Comparison of ENCODE assay signal across 1 fruit fly cellular context in genomic region chr2L:19998139-19998538, dm6.
TF ChIP-seq lines count a peak whose summit lies in the region.

No protein-coding gene starts in this region.

TF ChIP-seq in whole organism, embryonic, 481 proteins besides CTCF, POLR2A, EP300 and RAD21 (continued from another document and continues in another):
- TF ChIP-seq CG30431 (GFP tag; optimal IDR thresholded peaks at IDR 0.05; lab: Kevin White, UChicago) (no peak), CG7271 (tag; optimal IDR thresholded peaks at IDR 0.05; lab: Kevin White, UChicago) (no peak), CG7839 (tag; optimal IDR thresholded peaks at IDR 0.05; lab: Kevin White, UChicago) (no peak), CG32767 (GFP tag; IDR thresholded peaks at IDR 0.05; lab: Robert Waterston, UW) (no peak), CG17568 (GFP tag; optimal IDR thresholded peaks at IDR 0.05; lab: Kevin White, UChicago) (peak; percentile 15), fru (optimal IDR thresholded peaks at IDR 0.05; lab: Kevin White, UChicago) (no peak), CG1529 (GFP tag; optimal IDR thresholded peaks at IDR 0.05; lab: Kevin White, UChicago) (no peak), HHEX (GFP tag; optimal IDR thresholded peaks at IDR 0.05; lab: Kevin White, UChicago) (no peak), NK7.1 (GFP tag; optimal IDR thresholded peaks at IDR 0.05; lab: Kevin White, UChicago) (no peak), gfzf (GFP tag; optimal IDR thresholded peaks at IDR 0.05; lab: Kevin White, UChicago) (no peak), Dbx (GFP tag; IDR thresholded peaks at IDR 0.05; lab: Robert Waterston, UW) (no peak), CG18262 (tag; optimal IDR thresholded peaks at IDR 0.05; lab: Kevin White, UChicago) (peak; percentile 2), CG14860 (GFP tag; IDR thresholded peaks at IDR 0.05; lab: Robert Waterston, UW; ENCODE audit: partially characterized antibody) (no peak), repo (GFP tag; optimal IDR thresholded peaks at IDR 0.05; lab: Kevin White, UChicago) (no peak), cato (GFP tag; optimal IDR thresholded peaks at IDR 0.05; lab: Kevin White, UChicago; ENCODE audit: borderline replicate concordance) (no peak), CG8944 (GFP tag; optimal IDR thresholded peaks at IDR 0.05; lab: Kevin White, UChicago) (no peak), CG1647 (GFP tag; optimal IDR thresholded peaks at IDR 0.05; lab: Kevin White, UChicago) (no peak), Hr39 (optimal IDR thresholded peaks at IDR 0.05; lab: Kevin White, UChicago) (no peak), NfI (GFP tag; optimal IDR thresholded peaks at IDR 0.05; lab: Kevin White, UChicago) (no peak), mam (GFP tag; optimal IDR thresholded peaks at IDR 0.05; lab: Kevin White, UChicago) (no peak), Doc2 (GFP tag; IDR thresholded peaks at IDR 0.05; lab: Robert Waterston, UW) (no peak), gce (GFP tag; IDR thresholded peaks at IDR 0.05; lab: Robert Waterston, UW) (no peak), CG11560 (tag; IDR thresholded peaks at IDR 0.05; lab: Robert Waterston, UW) (no peak), CG5953 (GFP tag; IDR thresholded peaks at IDR 0.05; lab: Robert Waterston, UW) (no peak), CG14965 (GFP tag; optimal IDR thresholded peaks at IDR 0.05; lab: Kevin White, UChicago; ENCODE audit: borderline replicate concordance) (no peak), oc (tag; optimal IDR thresholded peaks at IDR 0.05; lab: Kevin White, UChicago) (no peak), Atf3 (GFP tag; optimal IDR thresholded peaks at IDR 0.05; lab: Kevin White, UChicago) (no peak), nerfin-1 (tag; optimal IDR thresholded peaks at IDR 0.05; lab: Kevin White, UChicago) (peak; percentile 31), CG2202 (tag; optimal IDR thresholded peaks at IDR 0.05; lab: Kevin White, UChicago) (no peak), psq (GFP tag; optimal IDR thresholded peaks at IDR 0.05; lab: Kevin White, UChicago) (no peak), sob (GFP tag; IDR thresholded peaks at IDR 0.05; lab: Robert Waterston, UW) (no peak), gro (GFP tag; optimal IDR thresholded peaks at IDR 0.05; lab: Kevin White, UChicago) (no peak), fu2 (GFP tag; optimal IDR thresholded peaks at IDR 0.05; lab: Kevin White, UChicago) (no peak), gcm2 (GFP tag; optimal IDR thresholded peaks at IDR 0.05; lab: Kevin White, UChicago) (no peak), CG2116 (GFP tag; optimal IDR thresholded peaks at IDR 0.05; lab: Kevin White, UChicago) (no peak), Bteb2 (GFP tag; optimal IDR thresholded peaks at IDR 0.05; lab: Kevin White, UChicago) (no peak), CG3838 (GFP tag; optimal IDR thresholded peaks at IDR 0.05; lab: Kevin White, UChicago) (no peak), Xrp1 (GFP tag; IDR thresholded peaks at IDR 0.05; lab: Robert Waterston, UW) (peak; percentile 37; the same call in 1 of the 2 replicates), Optix (GFP tag; IDR thresholded peaks at IDR 0.05; lab: Robert Waterston, UW) (no peak), Chrac-16 (GFP tag; optimal IDR thresholded peaks at IDR 0.05; lab: Kevin White, UChicago) (no peak), Dad (GFP tag; optimal IDR thresholded peaks at IDR 0.05; lab: Kevin White, UChicago) (no peak), inv (GFP tag; IDR thresholded peaks at IDR 0.05; lab: Robert Waterston, UW; ENCODE audit: partially characterized antibody) (no peak), Hsf (GFP tag; optimal IDR thresholded peaks at IDR 0.05; lab: Kevin White, UChicago) (no peak), unpg (GFP tag; optimal IDR thresholded peaks at IDR 0.05; lab: Kevin White, UChicago) (peak; percentile 17), CG7357 (GFP tag; IDR thresholded peaks at IDR 0.05; lab: Robert Waterston, UW) (no peak), CG12391 (tag; optimal IDR thresholded peaks at IDR 0.05; lab: Kevin White, UChicago) (no peak), NC2α (GFP tag; optimal IDR thresholded peaks at IDR 0.05; lab: Kevin White, UChicago) (no peak), CG10462 (GFP tag; optimal IDR thresholded peaks at IDR 0.05; lab: Kevin White, UChicago) (no peak), CG18619 (GFP tag; optimal IDR thresholded peaks at IDR 0.05; lab: Kevin White, UChicago) (no peak), CG17359 (tag; optimal IDR thresholded peaks at IDR 0.05; lab: Kevin White, UChicago) (peak; percentile 50), wdn (GFP tag; IDR thresholded peaks at IDR 0.05; lab: Robert Waterston, UW) (no peak), HLH54F (GFP tag; optimal IDR thresholded peaks at IDR 0.05; lab: Kevin White, UChicago) (no peak), CG4282 (GFP tag; optimal IDR thresholded peaks at IDR 0.05; lab: Kevin White, UChicago) (no peak), luna (GFP tag; optimal IDR thresholded peaks at IDR 0.05; lab: Kevin White, UChicago) (no peak), CkIIα-i1 (GFP tag; IDR thresholded peaks at IDR 0.05; lab: Robert Waterston, UW) (no peak), gsb-n (tag; optimal IDR thresholded peaks at IDR 0.05; lab: Kevin White, UChicago) (no peak), CG14667 (GFP tag; IDR thresholded peaks at IDR 0.05; lab: Robert Waterston, UW) (no peak), twi (tag; optimal IDR thresholded peaks at IDR 0.05; lab: Kevin White, UChicago) (no peak), sr (GFP tag; IDR thresholded peaks at IDR 0.05; lab: Robert Waterston, UW) (no peak), CG1832 (GFP tag; optimal IDR thresholded peaks at IDR 0.05; lab: Kevin White, UChicago) (no peak), HmgZ (tag; optimal IDR thresholded peaks at IDR 0.05; lab: Kevin White, UChicago) (no peak), Dip2 (GFP tag; IDR thresholded peaks at IDR 0.05; lab: Robert Waterston, UW) (no peak), Sox100B (GFP tag; optimal IDR thresholded peaks at IDR 0.05; lab: Kevin White, UChicago) (peak; percentile 12), CG2875 (GFP tag; optimal IDR thresholded peaks at IDR 0.05; lab: Kevin White, UChicago) (peak; percentile 30), CG10321 (GFP tag; IDR thresholded peaks at IDR 0.05; lab: Robert Waterston, UW) (no peak), Ssrp (tag; optimal IDR thresholded peaks at IDR 0.05; lab: Kevin White, UChicago) (no peak), Sin3A (optimal IDR thresholded peaks at IDR 0.05; lab: Kevin White, UChicago) (no peak), bsh (GFP tag; optimal IDR thresholded peaks at IDR 0.05; lab: Kevin White, UChicago) (peak in 1 of 2 experiments; percentile 10), CG7556 (GFP tag; optimal IDR thresholded peaks at IDR 0.05; lab: Kevin White, UChicago) (no peak), ham (GFP tag; IDR thresholded peaks at IDR 0.05; lab: Robert Waterston, UW) (no peak), Sox102F (GFP tag; optimal IDR thresholded peaks at IDR 0.05; lab: Kevin White, UChicago) (peak; percentile 16), ind (GFP tag; optimal IDR thresholded peaks at IDR 0.05; lab: Kevin White, UChicago) (no peak), CG1602 (GFP tag; optimal IDR thresholded peaks at IDR 0.05; lab: Kevin White, UChicago) (no peak), CG15514 (GFP tag; optimal IDR thresholded peaks at IDR 0.05; lab: Kevin White, UChicago) (no peak), zfh2 (GFP tag; optimal IDR thresholded peaks at IDR 0.05; lab: Kevin White, UChicago) (no peak), Six4 (GFP tag; optimal IDR thresholded peaks at IDR 0.05; lab: Kevin White, UChicago) (no peak), caup (GFP tag; optimal IDR thresholded peaks at IDR 0.05; lab: Kevin White, UChicago; ENCODE audit: severe bottlenecking) (no peak), fd64A (GFP tag; optimal IDR thresholded peaks at IDR 0.05; lab: Kevin White, UChicago) (peak; percentile 60), CG18476 (GFP tag; optimal IDR thresholded peaks at IDR 0.05; lab: Kevin White, UChicago) (no peak), CG13296 (GFP tag; optimal IDR thresholded peaks at IDR 0.05; lab: Kevin White, UChicago) (no peak), Jarid2 (GFP tag; optimal IDR thresholded peaks at IDR 0.05; lab: Kevin White, UChicago) (no peak), Rfx (GFP tag; IDR thresholded peaks at IDR 0.05; lab: Robert Waterston, UW) (no peak), sc (optimal IDR thresholded peaks at IDR 0.05; lab: Kevin White, UChicago) (no peak), sc (GFP tag; optimal IDR thresholded peaks at IDR 0.05; lab: Kevin White, UChicago) (no peak), CG12155 (GFP tag; optimal IDR thresholded peaks at IDR 0.05; lab: Kevin White, UChicago) (no peak), CG16815 (GFP tag; optimal IDR thresholded peaks at IDR 0.05; lab: Kevin White, UChicago) (no peak), CG6813 (GFP tag; optimal IDR thresholded peaks at IDR 0.05; lab: Kevin White, UChicago) (peak; percentile 55), yki (optimal IDR thresholded peaks at IDR 0.05; lab: Kevin White, UChicago) (no peak), cas (GFP tag; IDR thresholded peaks at IDR 0.05; lab: Robert Waterston, UW) (no peak), CG4404 (GFP tag; IDR thresholded peaks at IDR 0.05; lab: Robert Waterston, UW) (no peak), CG8478 (optimal IDR thresholded peaks at IDR 0.05; lab: Kevin White, UChicago) (no peak), CG1233 (GFP tag; optimal IDR thresholded peaks at IDR 0.05; lab: Kevin White, UChicago) (peak; percentile 1), bab2 (GFP tag; optimal IDR thresholded peaks at IDR 0.05; lab: Kevin White, UChicago) (no peak), row (GFP tag; IDR thresholded peaks at IDR 0.05; lab: Robert Waterston, UW) (no peak), exex (tag; optimal IDR thresholded peaks at IDR 0.05; lab: Kevin White, UChicago) (no peak), CG31224 (GFP tag; IDR thresholded peaks at IDR 0.05; lab: Robert Waterston, UW) (no peak), CG9876 (GFP tag; optimal IDR thresholded peaks at IDR 0.05; lab: Kevin White, UChicago) (no peak), CG8089 (GFP tag; optimal IDR thresholded peaks at IDR 0.05; lab: Kevin White, UChicago) (no peak), nau (GFP tag; optimal IDR thresholded peaks at IDR 0.05; lab: Kevin White, UChicago) (peak; percentile 26), emc (GFP tag; optimal IDR thresholded peaks at IDR 0.05; lab: Kevin White, UChicago) (no peak), eyg (GFP tag; optimal IDR thresholded peaks at IDR 0.05; lab: Kevin White, UChicago) (no peak), Dref (GFP tag; IDR thresholded peaks at IDR 0.05; lab: Robert Waterston, UW) (no peak), sens-2 (GFP tag; IDR thresholded peaks at IDR 0.05; lab: Robert Waterston, UW) (no peak), CG11504 (tag; optimal IDR thresholded peaks at IDR 0.05; lab: Kevin White, UChicago) (peak; percentile 34), odd (GFP tag; optimal IDR thresholded peaks at IDR 0.05; lab: Kevin White, UChicago) (no peak), stwl (tag; optimal IDR thresholded peaks at IDR 0.05; lab: Kevin White, UChicago) (no peak), CG3726 (GFP tag; IDR thresholded peaks at IDR 0.05; lab: Robert Waterston, UW) (no peak), ATbp (GFP tag; optimal IDR thresholded peaks at IDR 0.05; lab: Kevin White, UChicago) (peak; percentile 61), Atf6 (GFP tag; IDR thresholded peaks at IDR 0.05; lab: Robert Waterston, UW) (no peak), chinmo (GFP tag; IDR thresholded peaks at IDR 0.05; lab: Robert Waterston, UW; ENCODE audit: partially characterized antibody) (no peak), klu (GFP tag; IDR thresholded peaks at IDR 0.05; lab: Robert Waterston, UW) (no peak), pzg (GFP tag; optimal IDR thresholded peaks at IDR 0.05; lab: Kevin White, UChicago) (no peak), Hmx (GFP tag; optimal IDR thresholded peaks at IDR 0.05; lab: Kevin White, UChicago) (no peak), CG11696 (GFP tag; IDR thresholded peaks at IDR 0.05; lab: Robert Waterston, UW) (no peak), Ets97D (GFP tag; optimal IDR thresholded peaks at IDR 0.05; lab: Kevin White, UChicago) (no peak), D (optimal IDR thresholded peaks at IDR 0.05; lab: Kevin White, UChicago) (no peak), D (GFP tag; optimal IDR thresholded peaks at IDR 0.05; lab: Kevin White, UChicago) (no peak), Side (GFP tag; optimal IDR thresholded peaks at IDR 0.05; lab: Kevin White, UChicago) (no peak), MBD-R2 (GFP tag; IDR thresholded peaks at IDR 0.05; lab: Robert Waterston, UW) (no peak), CG2120 (GFP tag; optimal IDR thresholded peaks at IDR 0.05; lab: Kevin White, UChicago) (no peak), CG3163 (GFP tag; optimal IDR thresholded peaks at IDR 0.05; lab: Kevin White, UChicago) (no peak), ken (GFP tag; IDR thresholded peaks at IDR 0.05; lab: Robert Waterston, UW) (0 out of 3 replicates have a peak, but pooled peaks have one; percentile 22), Fer1 (GFP tag; optimal IDR thresholded peaks at IDR 0.05; lab: Kevin White, UChicago) (peak; percentile 13), CG12236 (GFP tag; optimal IDR thresholded peaks at IDR 0.05; lab: Kevin White, UChicago) (no peak), wek (GFP tag; optimal IDR thresholded peaks at IDR 0.05; lab: Kevin White, UChicago) (peak; percentile 19), lmd (GFP tag; IDR thresholded peaks at IDR 0.05; lab: Robert Waterston, UW) (no peak), CG8290 (GFP tag; optimal IDR thresholded peaks at IDR 0.05; lab: Kevin White, UChicago) (no peak), CG8290 (tag; optimal IDR thresholded peaks at IDR 0.05; lab: Kevin White, UChicago) (peak in 1 of 2 experiments; percentile 7), Asciz (GFP tag; optimal IDR thresholded peaks at IDR 0.05; lab: Kevin White, UChicago) (peak; percentile 72), CG4617 (GFP tag; optimal IDR thresholded peaks at IDR 0.05; lab: Kevin White, UChicago; ENCODE audit: borderline replicate concordance) (no peak), hbn (GFP tag; IDR thresholded peaks at IDR 0.05; lab: Robert Waterston, UW; ENCODE audit: partially characterized antibody) (no peak), CG30020 (tag; optimal IDR thresholded peaks at IDR 0.05; lab: Kevin White, UChicago) (no peak), CG13424 (tag; optimal IDR thresholded peaks at IDR 0.05; lab: Kevin White, UChicago) (no peak), org-1 (GFP tag; optimal IDR thresholded peaks at IDR 0.05; lab: Kevin White, UChicago) (no peak), CG10267 (tag; optimal IDR thresholded peaks at IDR 0.05; lab: Kevin White, UChicago) (no peak), CG12769 (tag; optimal IDR thresholded peaks at IDR 0.05; lab: Kevin White, UChicago) (no peak), CG4424 (GFP tag; optimal IDR thresholded peaks at IDR 0.05; lab: Kevin White, UChicago) (no peak), prd (optimal IDR thresholded peaks at IDR 0.05; lab: Kevin White, UChicago) (no peak), prd (GFP tag; IDR thresholded peaks at IDR 0.05; lab: Robert Waterston, UW) (no peak), CG11093 (GFP tag; IDR thresholded peaks at IDR 0.05; lab: Robert Waterston, UW) (no peak), CG31388 (GFP tag; optimal IDR thresholded peaks at IDR 0.05; lab: Kevin White, UChicago) (no peak)
